Fruit fly (Drosophila melanogaster): ENCODE results near the gene CG9449.

DNA sequence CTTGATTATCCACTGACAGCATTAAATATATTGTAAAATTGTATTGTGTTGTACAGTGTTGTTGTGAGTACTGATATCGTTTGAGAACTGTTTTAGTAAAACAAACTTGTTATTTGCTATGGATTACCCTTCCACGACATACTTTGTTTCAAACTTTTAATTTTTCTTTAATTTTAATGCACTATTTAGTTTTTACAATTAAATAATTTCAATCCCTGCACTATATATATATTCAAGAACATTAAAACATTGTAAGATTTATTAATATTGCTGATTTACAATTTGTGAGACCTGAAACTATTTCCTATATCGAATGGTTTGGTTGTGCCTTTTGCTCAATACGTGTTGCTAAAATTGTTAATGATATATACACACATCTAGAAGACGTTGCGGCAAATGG is 46.6 kb upstream of the CG9449 start, which contains the start of the genes CG46434 and Dred:
- TF ChIP-seq fd96Ca (GFP tag; IDR thresholded peaks at IDR 0.05), result no peak
- TF ChIP-seq CG17806 (tag; optimal IDR thresholded peaks at IDR 0.05), result no peak
- TF ChIP-seq Pif1A (GFP tag; optimal IDR thresholded peaks at IDR 0.05), result no peak
- no peak for TF ChIP-seq Snoo (tag; optimal IDR thresholded peaks at IDR 0.05)
